Worm (Caenorhabditis elegans): Measurements from ENCODE around the gene cpg-2.

DNA sequence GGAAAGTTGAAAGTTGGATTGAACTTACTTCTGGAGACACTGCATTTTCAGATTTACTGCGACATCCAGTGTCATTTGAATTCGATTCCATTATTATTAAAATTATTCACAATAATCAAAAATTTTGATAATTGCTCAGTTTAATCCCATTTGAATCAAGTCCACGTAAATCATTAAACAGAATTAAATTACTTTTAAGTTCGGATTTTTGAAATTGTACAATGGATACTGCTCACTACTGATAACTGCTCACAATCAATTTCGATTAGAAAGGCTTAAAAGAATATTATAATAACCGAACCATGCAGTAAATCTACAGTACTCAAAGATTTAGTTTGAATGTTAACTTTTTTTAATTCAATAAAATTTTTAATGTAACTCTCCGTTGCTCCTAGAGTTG, 39.6 kb downstream of the cpg-2 start, which contains the start of gene R01H2.4:
- TF ChIP-seq ztf-23 (GFP tag; IDR thresholded peaks at IDR 0.05) (no peak), ztf-29 (GFP tag; IDR thresholded peaks at IDR 0.05) (no peak), ref-1 (GFP tag; conservative IDR thresholded peaks at IDR 0.05) (no peak), flt-1 (GFP tag; IDR thresholded peaks at IDR 0.05) (no peak), T22C8.4 (GFP tag; IDR thresholded peaks at IDR 0.05) (no peak)

All from whole organism, midembryonic.